Worm (Caenorhabditis elegans) whole organism, mixed stage, embryonic: ENCODE data around the gene Y116A8C.29.

Experiments
- bed-3 ChIP-seq: fragments of 200-800 bp; sonication (Bioruptor generic); optimal IDR thresholded peaks from 3 replicates; lab custom pipeline; 2018; ENCODE audit warnings: mild to moderate bottlenecking, missing genetic modification characterization, moderate library complexity, missing compliant biosample characterization
- blmp-1 ChIP-seq: fragments of 150-350 bp; optimal IDR thresholded peaks from 2 replicates; lab custom pipeline; 2014; ENCODE audit warnings: missing biosample characterization, missing genetic modification characterization
- ceh-39 ChIP-seq: fragments of 150-350 bp; optimal IDR thresholded peaks from 2 replicates; lab custom pipeline; 2014; ENCODE audit warnings: missing biosample characterization, missing genetic modification characterization
- ceh-43 ChIP-seq: fragments of 200-800 bp; sonication (Bioruptor generic); optimal IDR thresholded peaks from 2 replicates; lab custom pipeline; 2018; ENCODE audit warnings: mild to moderate bottlenecking, missing genetic modification characterization, moderate library complexity, missing compliant biosample characterization
- ceh-83 ChIP-seq: fragments of 200-800 bp; sonication (Bioruptor generic); optimal IDR thresholded peaks from 2 replicates; lab custom pipeline; 2018; ENCODE audit warnings: mild to moderate bottlenecking, missing genetic modification characterization, missing compliant biosample characterization
- ces-1 ChIP-seq: fragments of 150-350 bp; optimal IDR thresholded peaks from 2 replicates; lab custom pipeline; 2014; ENCODE audit warnings: missing biosample characterization, missing genetic modification reagents, missing genetic modification characterization
- cnd-1 ChIP-seq: fragments of 200-800 bp; sonication (Bioruptor generic); optimal IDR thresholded peaks from 2 replicates; lab custom pipeline; 2018; ENCODE audit warnings: mild to moderate bottlenecking, missing genetic modification characterization, missing compliant biosample characterization
- drap-1 ChIP-seq: fragments of 200-800 bp; sonication (Bioruptor generic); optimal IDR thresholded peaks from 3 replicates; lab custom pipeline; 2018; ENCODE audit warnings: mild to moderate bottlenecking, missing genetic modification characterization, missing compliant biosample characterization
- elt-1 ChIP-seq: sonication (generic microtip); optimal IDR thresholded peaks from 2 replicates; lab custom pipeline; 2017; ENCODE audit warnings: missing genetic modification characterization, mild to moderate bottlenecking, missing compliant biosample characterization, antibody characterized with exemption, moderate library complexity, borderline replicate concordance; ENCODE audit not compliant: insufficient read depth
- elt-3 ChIP-seq: fragments of 150-350 bp; optimal IDR thresholded peaks from 2 replicates; lab custom pipeline; 2014; ENCODE audit warnings: missing biosample characterization, missing genetic modification characterization
- flh-1 ChIP-seq: fragments of 200-800 bp; sonication (Bioruptor generic); optimal IDR thresholded peaks from 2 replicates; lab custom pipeline; 2018; ENCODE audit warnings: mild to moderate bottlenecking, missing genetic modification characterization, moderate library complexity, missing compliant biosample characterization
- hlh-1 ChIP-seq: fragments of 150-350 bp; optimal IDR thresholded peaks from 2 replicates; lab custom pipeline; 2014; ENCODE audit warnings: missing biosample characterization, missing genetic modification reagents, missing genetic modification characterization
- lin-13 ChIP-seq: fragments of 150-350 bp; optimal IDR thresholded peaks from 2 replicates; lab custom pipeline; 2014; ENCODE audit warnings: missing biosample characterization, missing genetic modification characterization
- lin-32 ChIP-seq: fragments of 200-800 bp; sonication (Bioruptor generic); optimal IDR thresholded peaks from 2 replicates; lab custom pipeline; 2018; ENCODE audit warnings: mild to moderate bottlenecking, missing genetic modification characterization, missing compliant biosample characterization
- lsy-2 ChIP-seq: fragments of 150-350 bp; optimal IDR thresholded peaks from 2 replicates; lab custom pipeline; 2014; ENCODE audit warnings: missing biosample characterization, missing genetic modification characterization
- mab-5 ChIP-seq: fragments of 150-350 bp; optimal IDR thresholded peaks from 2 replicates; lab custom pipeline; 2014; ENCODE audit warnings: missing biosample characterization, missing genetic modification characterization
- mep-1 ChIP-seq: fragments of 150-350 bp; optimal IDR thresholded peaks from 2 replicates; lab custom pipeline; 2017; ENCODE audit warnings: missing biosample characterization, missing genetic modification reagents, missing genetic modification characterization, inconsistent platforms
- mls-2 ChIP-seq: sonication (generic microtip); optimal IDR thresholded peaks from 2 replicates; lab custom pipeline; 2016; ENCODE audit warnings: mild to moderate bottlenecking, missing genetic modification characterization, moderate library complexity, missing compliant biosample characterization
- nhr-12 ChIP-seq: fragments of 150-350 bp; optimal IDR thresholded peaks from 2 replicates; lab custom pipeline; 2014; ENCODE audit warnings: missing biosample characterization, missing genetic modification characterization
- nhr-2 ChIP-seq: fragments of 150-350 bp; optimal IDR thresholded peaks from 2 replicates; lab custom pipeline; 2014; ENCODE audit warnings: missing biosample characterization, missing genetic modification characterization
- nhr-237 ChIP-seq: fragments of 150-350 bp; optimal IDR thresholded peaks from 2 replicates; lab custom pipeline; 2014; ENCODE audit warnings: missing biosample characterization, missing genetic modification characterization
- nhr-28 ChIP-seq: fragments of 150-350 bp; optimal IDR thresholded peaks from 2 replicates; lab custom pipeline; 2014; ENCODE audit warnings: missing biosample characterization, missing genetic modification characterization
- nhr-76 ChIP-seq: sonication (generic microtip); optimal IDR thresholded peaks from 2 replicates; lab custom pipeline; 2017; ENCODE audit warnings: missing biosample characterization, missing genetic modification characterization
- pha-4 ChIP-seq: fragments of 150-350 bp; optimal IDR thresholded peaks from 2 replicates; lab custom pipeline; 2018; ENCODE audit warnings: missing biosample characterization, missing genetic modification reagents, missing genetic modification characterization
- sem-2 ChIP-seq: fragments of 200-800 bp; sonication (Bioruptor generic); optimal IDR thresholded peaks from 2 replicates; lab custom pipeline; 2018; ENCODE audit warnings: mild to moderate bottlenecking, missing genetic modification characterization, missing compliant biosample characterization
- snpc-4 ChIP-seq: fragments of 150-350 bp; optimal IDR thresholded peaks from 2 replicates; lab custom pipeline; 2014; ENCODE audit warnings: missing biosample characterization, missing genetic modification characterization
- sptf-1 ChIP-seq: sonication (generic microtip); optimal IDR thresholded peaks from 2 replicates; lab custom pipeline; 2017; ENCODE audit warnings: mild to moderate bottlenecking, missing genetic modification characterization, moderate library complexity, missing compliant biosample characterization
- tbx-8 ChIP-seq: fragments of 200-800 bp; sonication (Bioruptor generic); optimal IDR thresholded peaks from 2 replicates; lab custom pipeline; 2018; ENCODE audit warnings: mild to moderate bottlenecking, missing genetic modification characterization, moderate library complexity, missing compliant biosample characterization
- unc-120 ChIP-seq: sonication (generic microtip); optimal IDR thresholded peaks from 2 replicates; lab custom pipeline; 2017; ENCODE audit warnings: missing genetic modification characterization, missing compliant biosample characterization; ENCODE audit not compliant: poor library complexity, severe bottlenecking
- unc-39 ChIP-seq: fragments of 150-350 bp; optimal IDR thresholded peaks from 2 replicates; lab custom pipeline; 2014; ENCODE audit warnings: missing biosample characterization, missing genetic modification characterization
- unc-62 ChIP-seq: fragments of 150-350 bp; optimal IDR thresholded peaks from 2 replicates; lab custom pipeline; 2014; ENCODE audit warnings: missing biosample characterization, missing genetic modification reagents, missing genetic modification characterization
- zip-8 ChIP-seq: fragments of 150-350 bp; optimal IDR thresholded peaks from 2 replicates; lab custom pipeline; 2014; ENCODE audit warnings: missing biosample characterization, missing genetic modification characterization
- ztf-11 ChIP-seq: fragments of 150-350 bp; optimal IDR thresholded peaks from 2 replicates; lab custom pipeline; 2014; ENCODE audit warnings: missing biosample characterization, missing genetic modification characterization

The Y116A8C.29 gene

ce11 chrIV:17100628-17101338, 7.0 kb downstream of the Y116A8C.29 start:
- TF ChIP-seq cnd-1 (tag; lab: Kevin White, UChicago) (no peak), hlh-1 (tag; lab: Kevin White, UChicago) (no peak), nhr-237 (tag; lab: Kevin White, UChicago) (no peak), elt-1 (no peak), bed-3 (GFP tag; lab: Kevin White, UChicago) (no peak), flh-1 (GFP tag; lab: Kevin White, UChicago) (no peak), mep-1 (no peak), tbx-8 (GFP tag; lab: Kevin White, UChicago) (no peak), lin-32 (GFP tag; lab: Kevin White, UChicago) (no peak), sem-2 (no peak), unc-62 (GFP tag; lab: Kevin White, UChicago) (no peak), elt-3 (tag; lab: Kevin White, UChicago) (no peak), nhr-12 (tag; lab: Kevin White, UChicago) (no peak), ceh-83 (GFP tag; lab: Kevin White, UChicago) (no peak), zip-8 (tag; lab: Kevin White, UChicago) (no peak), mls-2 (tag; lab: Kevin White, UChicago) (no peak), drap-1 (GFP tag; lab: Kevin White, UChicago) (no peak), unc-39 (tag; lab: Kevin White, UChicago) (no peak), blmp-1 (tag; lab: Kevin White, UChicago) (no peak)

- TF ChIP-seq drap-1 (GFP tag; lab: Kevin White, UChicago) (no peak), nhr-76 (tag; lab: Kevin White, UChicago) (no peak), elt-1 (no peak), elt-3 (tag; lab: Kevin White, UChicago) (no peak), flh-1 (GFP tag; lab: Kevin White, UChicago) (no peak), pha-4 (tag; lab: Kevin White, UChicago) (no peak), unc-62 (GFP tag; lab: Kevin White, UChicago) (no peak), nhr-237 (tag; lab: Kevin White, UChicago) (no peak), nhr-12 (tag; lab: Kevin White, UChicago) (no peak), unc-120 (tag; lab: Kevin White, UChicago) (no peak), ceh-83 (GFP tag; lab: Kevin White, UChicago) (no peak), snpc-4 (tag; lab: Kevin White, UChicago) (no peak), zip-8 (tag; lab: Kevin White, UChicago) (no peak), ceh-39 (tag; lab: Kevin White, UChicago) (no peak), nhr-28 (tag; lab: Kevin White, UChicago) (no peak), lin-13 (tag; lab: Kevin White, UChicago) (no peak), bed-3 (GFP tag; lab: Kevin White, UChicago) (no peak)
Observed at ce11 chrIV:17103116-17103515, 9.3 kb downstream of the Y116A8C.29 start.

- TF ChIP-seq lsy-2 (tag; lab: Kevin White, UChicago) = no peak
- TF ChIP-seq nhr-2 (tag; lab: Kevin White, UChicago) = peak; percentile 22
Observed at ce11 chrIV:17103615-17104014, 9.8 kb downstream of the Y116A8C.29 start, which contains the start of gene Y116A8C.30. Gene Y116A8C.30, minus strand, starts transcription at chrIV:17103715.

ce11 chrIV:17104157-17104872, 10.5 kb downstream of the Y116A8C.29 start:
- TF ChIP-seq drap-1 (GFP tag; lab: Kevin White, UChicago) = no peak
- no peak for TF ChIP-seq ztf-11
- no peak for TF ChIP-seq tbx-8 (GFP tag; lab: Kevin White, UChicago)
- TF ChIP-seq mep-1 = no peak
- TF ChIP-seq blmp-1 (tag; lab: Kevin White, UChicago) = no peak
- TF ChIP-seq nhr-28 (tag; lab: Kevin White, UChicago) = no peak
- TF ChIP-seq ceh-43 (GFP tag; lab: Kevin White, UChicago) = no peak
- TF ChIP-seq zip-8 (tag; lab: Kevin White, UChicago) = no peak
- no peak for TF ChIP-seq lin-32 (GFP tag; lab: Kevin White, UChicago)
- TF ChIP-seq mab-5 (tag; lab: Kevin White, UChicago) = no peak
- TF ChIP-seq lsy-2 (tag; lab: Kevin White, UChicago) = no peak
- TF ChIP-seq elt-1 = no peak
- TF ChIP-seq sptf-1 (tag; lab: Kevin White, UChicago) = no peak
- no peak for TF ChIP-seq unc-39 (tag; lab: Kevin White, UChicago)
- no peak for TF ChIP-seq nhr-12 (tag; lab: Kevin White, UChicago)
- no peak for TF ChIP-seq sem-2
- no peak for TF ChIP-seq nhr-237 (tag; lab: Kevin White, UChicago)
- no peak for TF ChIP-seq ces-1 (GFP tag; lab: Kevin White, UChicago)
